Worm (Caenorhabditis elegans): ENCODE measurements around the gene ncx-5.

The ncx-5 gene

DNA sequence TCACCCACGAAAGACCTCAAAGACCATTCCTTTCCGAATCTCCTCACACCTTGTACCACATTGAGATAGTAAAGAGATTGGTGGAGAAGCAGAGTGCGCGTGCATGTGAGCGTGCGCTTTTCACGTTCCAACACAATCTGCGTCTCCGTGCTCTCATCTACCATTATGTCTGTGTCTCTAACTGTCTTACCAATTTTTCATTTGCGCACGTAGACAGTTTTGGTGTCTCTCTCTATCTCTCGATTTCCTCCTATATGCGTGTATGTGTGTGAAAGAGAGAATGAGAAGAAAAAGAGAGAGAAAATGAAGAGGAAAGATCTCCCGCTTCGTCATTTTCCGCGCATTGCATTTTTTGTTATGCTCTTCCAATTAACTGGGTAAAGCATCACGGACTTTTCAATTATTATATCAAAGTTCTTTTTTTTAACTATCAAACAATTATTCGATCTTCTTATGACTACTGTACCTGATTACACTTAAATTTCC, 23.2 kb downstream of the ncx-5 start (continued):
- TF ChIP-seq nhr-77 (tag; optimal IDR thresholded peaks at IDR 0.05): peak; percentile 89
- peak; percentile 74; the same call in 1 of the 2 replicates for TF ChIP-seq lin-1 (GFP tag; IDR thresholded peaks at IDR 0.05)
- TF ChIP-seq egl-43 (GFP tag; IDR thresholded peaks at IDR 0.05): no peak
- TF ChIP-seq madf-9 (GFP tag; conservative IDR thresholded peaks at IDR 0.05): 0 out of 2 replicates have a peak, but pooled peaks have one; percentile 13
- TF ChIP-seq ceh-44 (GFP tag; IDR thresholded peaks at IDR 0.05): no peak
- TF ChIP-seq ama-1 (optimal IDR thresholded peaks at IDR 0.05): peak; percentile 68
- TF ChIP-seq ces-1 (GFP tag; optimal IDR thresholded peaks at IDR 0.05): peak; percentile 37
- TF ChIP-seq Y48G9A.11 (GFP tag; IDR thresholded peaks at IDR 0.05): no peak
- peak; percentile 75 for TF ChIP-seq pha-4 (GFP tag; IDR thresholded peaks at IDR 0.05)
- peak; percentile 89 for TF ChIP-seq pha-4 (tag; optimal IDR thresholded peaks at IDR 0.05)
- peak; percentile 95 for TF ChIP-seq dmd-6 (GFP tag; IDR thresholded peaks at IDR 0.05)
- peak; percentile 26 for TF ChIP-seq nhr-76 (tag; optimal IDR thresholded peaks at IDR 0.05)
- no peak for TF ChIP-seq ztf-11 (tag; optimal IDR thresholded peaks at IDR 0.05)
- peak; percentile 86 for TF ChIP-seq jun-1 (tag; optimal IDR thresholded peaks at IDR 0.05)
- no peak for TF ChIP-seq ceh-32 (tag; optimal IDR thresholded peaks at IDR 0.05; ENCODE audit: poor library complexity)
- peak; percentile 97 for TF ChIP-seq hlh-11 (tag; optimal IDR thresholded peaks at IDR 0.05)
- peak; percentile 83 for TF ChIP-seq duxl-1 (tag; optimal IDR thresholded peaks at IDR 0.05; ENCODE audit: poor library complexity)
- no peak for TF ChIP-seq F44E2.7 (GFP tag; IDR thresholded peaks at IDR 0.05)
- no peak for TF ChIP-seq F10B5.3 (tag; optimal IDR thresholded peaks at IDR 0.05)
- peak; percentile 50 for TF ChIP-seq php-3 (GFP tag; IDR thresholded peaks at IDR 0.05)
- peak; percentile 52 for TF ChIP-seq zip-2 (tag; optimal IDR thresholded peaks at IDR 0.05)
- no peak for TF ChIP-seq ZK337.2 (GFP tag; IDR thresholded peaks at IDR 0.05)
- TF ChIP-seq aha-1 (tag): peak; percentile 100
- TF ChIP-seq arid-1 (GFP tag; conservative IDR thresholded peaks at IDR 0.05): peak; percentile 82
- TF ChIP-seq unc-130 (GFP tag; optimal IDR thresholded peaks at IDR 0.05): no peak
- TF ChIP-seq zfp-3 (GFP tag; conservative IDR thresholded peaks at IDR 0.05): 0 out of 2 replicates have a peak, but pooled peaks have one; percentile 48
- peak; percentile 55; the same call in 1 of the 2 replicates for TF ChIP-seq saeg-2 (GFP tag; IDR thresholded peaks at IDR 0.05)
- TF ChIP-seq nhr-28 (tag; optimal IDR thresholded peaks at IDR 0.05): peak; percentile 96
- TF ChIP-seq lin-38 (GFP tag; IDR thresholded peaks at IDR 0.05): peak; percentile 59
- TF ChIP-seq daf-19 (GFP tag; conservative IDR thresholded peaks at IDR 0.05): no peak
- peak; percentile 86 for TF ChIP-seq nhr-25 (tag; optimal IDR thresholded peaks at IDR 0.05; ENCODE audit: borderline replicate concordance, insufficient read depth)
- TF ChIP-seq lin-15B (tag; optimal IDR thresholded peaks at IDR 0.05): no peak
- TF ChIP-seq daf-8 (GFP tag; IDR thresholded peaks at IDR 0.05): no peak
- no peak for TF ChIP-seq snpc-1.2 (GFP tag; IDR thresholded peaks at IDR 0.05)
- peak; percentile 73 for TF ChIP-seq mxl-2 (GFP tag; conservative IDR thresholded peaks at IDR 0.05)
- no peak for TF ChIP-seq daf-12 (tag; optimal IDR thresholded peaks at IDR 0.05)
- TF ChIP-seq ctbp-1 (GFP tag; IDR thresholded peaks at IDR 0.05): peak; percentile 94
- TF ChIP-seq hlh-30 (tag; optimal IDR thresholded peaks at IDR 0.05; ENCODE audit: insufficient read depth): peak; percentile 98
- peak; percentile 97 for TF ChIP-seq nhr-11 (tag; optimal IDR thresholded peaks at IDR 0.05)
- peak; percentile 23 for TF ChIP-seq spr-3 (GFP tag; optimal IDR thresholded peaks at IDR 0.05)
- TF ChIP-seq D1046.2 (GFP tag; IDR thresholded peaks at IDR 0.05): no peak
- peak; percentile 83 for TF ChIP-seq hmg-1.1 (GFP tag; IDR thresholded peaks at IDR 0.05)
- 0 out of 2 replicates have a peak, but pooled peaks have one; percentile 34 for TF ChIP-seq nhr-41 (GFP tag; IDR thresholded peaks at IDR 0.05)
- no peak for TF ChIP-seq attf-4 (tag; optimal IDR thresholded peaks at IDR 0.05)
- TF ChIP-seq tra-1 (GFP tag; IDR thresholded peaks at IDR 0.05): peak; percentile 83
- peak; percentile 48 for TF ChIP-seq spr-1 (tag; optimal IDR thresholded peaks at IDR 0.05)
- TF ChIP-seq ztf-7 (tag; optimal IDR thresholded peaks at IDR 0.05): peak; percentile 76
- TF ChIP-seq nhr-42 (GFP tag; IDR thresholded peaks at IDR 0.05): peak; percentile 52; the same call in 1 of the 2 replicates
- peak; percentile 13 for TF ChIP-seq fos-1 (tag; optimal IDR thresholded peaks at IDR 0.05)
- peak in 1 of 2 experiments; percentile 99 for TF ChIP-seq unc-62 (GFP tag; optimal IDR thresholded peaks at IDR 0.05 in 1 of 2)
- no peak for TF ChIP-seq unc-62 (tag; optimal IDR thresholded peaks at IDR 0.05)

All from whole organism, L4 larva.